Worm (Caenorhabditis elegans): ENCODE measurements around the gene srh-16.
A peak's percentile ranks its signal among the peaks of the same experiment; 100 is the strongest.

srh-16 gene

ce11 chrV:12300166-12300565, 8.5 kb downstream of the srh-16 start (continued):
- no peak for TF ChIP-seq elt-3 (tag; optimal IDR thresholded peaks at IDR 0.05)
- TF ChIP-seq sem-4 (tag; optimal IDR thresholded peaks at IDR 0.05), result peak; percentile 64
- peak; percentile 87 for TF ChIP-seq nhr-21 (tag; optimal IDR thresholded peaks at IDR 0.05)
- TF ChIP-seq F13H6.1 (tag; optimal IDR thresholded peaks at IDR 0.05), result peak; percentile 71
- TF ChIP-seq lsy-2 (tag; optimal IDR thresholded peaks at IDR 0.05), result peak in 1 of 2 experiments; percentile 60
- no peak for TF ChIP-seq skn-1 (tag; optimal IDR thresholded peaks at IDR 0.05)
- no peak for TF ChIP-seq nhr-12 (tag; optimal IDR thresholded peaks at IDR 0.05)
- no peak for TF ChIP-seq unc-39 (tag; optimal IDR thresholded peaks at IDR 0.05)
- TF ChIP-seq mab-5 (tag; optimal IDR thresholded peaks at IDR 0.05), result no peak
- no peak for TF ChIP-seq ztf-1 (GFP tag; conservative IDR thresholded peaks at IDR 0.05)
- TF ChIP-seq alr-1 (tag; optimal IDR thresholded peaks at IDR 0.05), result no peak
- TF ChIP-seq R02D3.7 (tag; optimal IDR thresholded peaks at IDR 0.05), result no peak
- no peak for TF ChIP-seq elt-1 (tag; optimal IDR thresholded peaks at IDR 0.05)
- TF ChIP-seq nhr-23 (tag; optimal IDR thresholded peaks at IDR 0.05), result no peak
- TF ChIP-seq ZK546.5 (tag; optimal IDR thresholded peaks at IDR 0.05), result no peak
- TF ChIP-seq blmp-1 (tag; optimal IDR thresholded peaks at IDR 0.05; ENCODE audit: insufficient read depth), result peak; percentile 84
- no peak for TF ChIP-seq nhr-6 (tag; optimal IDR thresholded peaks at IDR 0.05)
- no peak for TF ChIP-seq nhr-77 (tag; optimal IDR thresholded peaks at IDR 0.05)

- TF ChIP-seq unc-39 (tag; optimal IDR thresholded peaks at IDR 0.05), result no peak
- no peak for TF ChIP-seq peb-1 (tag; optimal IDR thresholded peaks at IDR 0.05)
- no peak for TF ChIP-seq dmd-4 (tag; optimal IDR thresholded peaks at IDR 0.05)
- peak; percentile 15 for TF ChIP-seq nhr-21 (tag; optimal IDR thresholded peaks at IDR 0.05)
- peak; percentile 69 for TF ChIP-seq nhr-25 (tag; optimal IDR thresholded peaks at IDR 0.05)
- peak; percentile 15 for TF ChIP-seq ama-1 (optimal IDR thresholded peaks at IDR 0.05)
- peak; percentile 6 for TF ChIP-seq crh-2 (tag; optimal IDR thresholded peaks at IDR 0.05)
- TF ChIP-seq sma-3 (GFP tag; optimal IDR thresholded peaks at IDR 0.05), result peak; percentile 37
Observed at ce11 chrV:12300780-12301460, 9.3 kb downstream of the srh-16 start.

- no peak for TF ChIP-seq R02D3.7 (tag; optimal IDR thresholded peaks at IDR 0.05)
- peak; percentile 31 for TF ChIP-seq crh-2 (tag; optimal IDR thresholded peaks at IDR 0.05)
- peak; percentile 13 for TF ChIP-seq sma-3 (GFP tag; optimal IDR thresholded peaks at IDR 0.05)
- no peak for TF ChIP-seq mdl-1 (tag; optimal IDR thresholded peaks at IDR 0.05)
- no peak for TF ChIP-seq nhr-25 (tag; optimal IDR thresholded peaks at IDR 0.05)
- TF ChIP-seq nhr-21 (tag; optimal IDR thresholded peaks at IDR 0.05), result no peak
- TF ChIP-seq fos-1 (tag; optimal IDR thresholded peaks at IDR 0.05), result peak; percentile 49
- no peak for TF ChIP-seq nhr-11 (tag; optimal IDR thresholded peaks at IDR 0.05)
- TF ChIP-seq unc-62 (GFP tag; optimal IDR thresholded peaks at IDR 0.05), result no peak
- TF ChIP-seq alr-1 (tag; optimal IDR thresholded peaks at IDR 0.05), result no peak
Observed at ce11 chrV:12301985-12302591, 10.4 kb downstream of the srh-16 start, which contains the start of the genes frm-7 and F55C5.17. Gene frm-7 (plus strand): TSS chrV:12302484. Gene F55C5.17 (plus strand): TSS chrV:12302541.

ce11 chrV:12303453-12304077, 11.9 kb downstream of the srh-16 start:
- TF ChIP-seq aly-2 (tag; optimal IDR thresholded peaks at IDR 0.05), result no peak
- TF ChIP-seq ama-1 (optimal IDR thresholded peaks at IDR 0.05), result no peak
- peak; percentile 73 for TF ChIP-seq egl-27 (tag; optimal IDR thresholded peaks at IDR 0.05)
- TF ChIP-seq R02D3.7 (tag; optimal IDR thresholded peaks at IDR 0.05), result no peak
- TF ChIP-seq unc-62 (GFP tag; optimal IDR thresholded peaks at IDR 0.05), result peak; percentile 60
- peak; percentile 81 for TF ChIP-seq ztf-4 (tag; optimal IDR thresholded peaks at IDR 0.05)
- TF ChIP-seq Y55F3AM.14 (GFP tag; optimal IDR thresholded peaks at IDR 0.05), result peak; percentile 96
- TF ChIP-seq nhr-25 (tag; optimal IDR thresholded peaks at IDR 0.05), result peak; percentile 74
- TF ChIP-seq sma-3 (GFP tag; optimal IDR thresholded peaks at IDR 0.05), result peak; percentile 87
- peak in 1 of 2 experiments; percentile 29 for TF ChIP-seq mdl-1 (tag; optimal IDR thresholded peaks at IDR 0.05)
- peak; percentile 76 for TF ChIP-seq lin-11 (tag; optimal IDR thresholded peaks at IDR 0.05)
- peak; percentile 66 for TF ChIP-seq mab-5 (tag; optimal IDR thresholded peaks at IDR 0.05)
- no peak for TF ChIP-seq nhr-77 (tag; optimal IDR thresholded peaks at IDR 0.05)
- peak; percentile 1 for TF ChIP-seq peb-1 (tag; optimal IDR thresholded peaks at IDR 0.05)
- peak; percentile 73 for TF ChIP-seq gmeb-1 (tag; optimal IDR thresholded peaks at IDR 0.05)
- TF ChIP-seq lin-13 (GFP tag; optimal IDR thresholded peaks at IDR 0.05), result peak; percentile 68
- peak; percentile 52 for TF ChIP-seq unc-39 (tag; optimal IDR thresholded peaks at IDR 0.05)
- TF ChIP-seq C34F6.9 (tag; optimal IDR thresholded peaks at IDR 0.05), result peak; percentile 65
- no peak for TF ChIP-seq elt-1 (tag; optimal IDR thresholded peaks at IDR 0.05)
- TF ChIP-seq sem-4 (tag; optimal IDR thresholded peaks at IDR 0.05), result peak; percentile 87
- TF ChIP-seq ceh-82 (tag; optimal IDR thresholded peaks at IDR 0.05), result peak; percentile 82
- TF ChIP-seq nhr-12 (tag; optimal IDR thresholded peaks at IDR 0.05), result no peak
- TF ChIP-seq lsy-2 (tag; optimal IDR thresholded peaks at IDR 0.05), result peak; percentile 77 to 78
- peak; percentile 85 for TF ChIP-seq nhr-129 (tag; optimal IDR thresholded peaks at IDR 0.05)
- TF ChIP-seq lin-39 (tag; optimal IDR thresholded peaks at IDR 0.05), result no peak
- TF ChIP-seq fos-1 (tag; optimal IDR thresholded peaks at IDR 0.05), result peak; percentile 59
- peak; percentile 72 for TF ChIP-seq unc-55 (GFP tag; optimal IDR thresholded peaks at IDR 0.05)
- TF ChIP-seq nhr-237 (tag; optimal IDR thresholded peaks at IDR 0.05), result peak; percentile 57
- TF ChIP-seq nhr-23 (tag; optimal IDR thresholded peaks at IDR 0.05), result no peak
- TF ChIP-seq nhr-6 (tag; optimal IDR thresholded peaks at IDR 0.05), result no peak
- TF ChIP-seq alr-1 (tag; optimal IDR thresholded peaks at IDR 0.05), result no peak
- peak; percentile 86 for TF ChIP-seq nhr-11 (tag; optimal IDR thresholded peaks at IDR 0.05)
- peak; percentile 21 for TF ChIP-seq nhr-10 (tag; optimal IDR thresholded peaks at IDR 0.05)

All from whole organism, L2 larva.